Fruit fly (Drosophila melanogaster): ENCODE results near the gene CG32756.

DNA sequence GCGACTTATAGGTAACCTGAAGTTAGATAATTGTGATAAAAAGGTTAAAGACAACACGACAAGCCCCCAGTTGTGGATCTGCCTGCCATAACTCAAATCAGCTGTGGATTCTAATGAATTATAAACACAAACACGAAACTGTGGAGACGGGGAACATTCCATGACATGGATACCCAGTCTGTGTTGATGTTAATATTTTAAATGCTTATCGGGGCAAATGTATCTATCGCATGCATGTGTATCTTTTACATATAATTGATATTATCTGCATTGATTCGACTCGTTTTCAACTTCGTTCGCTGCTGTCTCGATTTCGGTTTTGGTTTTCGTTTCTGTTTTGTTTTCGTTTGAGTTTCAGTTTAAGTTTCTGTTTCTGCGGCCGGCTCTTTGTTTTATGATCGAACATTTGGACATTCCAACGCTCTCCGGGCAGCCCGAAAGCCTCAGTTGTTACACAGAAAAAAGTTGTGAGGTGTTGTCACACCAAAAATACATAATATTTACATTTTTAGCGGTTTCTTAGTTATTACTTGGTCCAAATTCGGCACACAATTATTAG, 47.4 kb downstream of the CG32756 start:
- no peak for TF ChIP-seq EcR (GFP tag; optimal IDR thresholded peaks at IDR 0.05)
- TF ChIP-seq CG8478 (optimal IDR thresholded peaks at IDR 0.05): no peak
- no peak for TF ChIP-seq psq (optimal IDR thresholded peaks at IDR 0.05)
- no peak for TF ChIP-seq Dll (optimal IDR thresholded peaks at IDR 0.05)

Data from whole organism.